Worm (Caenorhabditis elegans) whole organism, midembryonic: ENCODE data around the gene ZK673.11.

Source experiments
- klf-2 ChIP-seq: fragments of 200-800 bp; sonication (Bioruptor generic); conservative IDR thresholded peaks from 2 replicates; pipeline ENCODE4 v1.3.6; 2022; ENCODE audit warnings: missing genetic modification reagents, missing genetic modification characterization, missing compliant biosample characterization
- ref-1 ChIP-seq: fragments of 200-800 bp; sonication (Bioruptor generic); conservative IDR thresholded peaks from 2 replicates; pipeline ENCODE4 v1.3.6; 2022; ENCODE audit warnings: missing genetic modification reagents, missing genetic modification characterization, missing compliant biosample characterization

DNA sequence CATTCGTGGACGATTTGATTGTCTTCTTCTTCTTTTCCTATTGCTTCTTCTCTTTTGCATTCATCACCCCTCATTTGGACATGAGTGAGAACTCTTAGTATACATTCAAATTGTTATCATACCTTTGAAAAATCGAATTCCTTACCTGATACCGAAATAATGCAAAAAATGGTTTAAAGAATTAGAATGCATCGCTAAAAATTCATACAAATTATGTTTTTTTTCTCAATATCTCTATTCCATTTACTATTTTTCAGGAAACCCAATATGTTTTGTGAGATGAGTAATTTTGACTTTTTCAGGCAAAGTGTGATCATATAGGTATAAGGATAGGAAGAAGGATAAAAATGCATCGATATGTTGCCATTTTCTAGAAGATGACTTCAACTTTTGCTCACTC lies at the start of gene ZK673.11:
- no peak for TF ChIP-seq ref-1 (GFP tag; lab: Robert Waterston, UW)
- TF ChIP-seq klf-2 (GFP tag; lab: Robert Waterston, UW), result no peak
